Fruit fly (Drosophila melanogaster) whole organism, prepupa: ENCODE data around the gene Naglu.

Experiments
- Blimp-1 ChIP-seq: fragments of 200-800 bp; sonication (Bioruptor generic); optimal IDR thresholded peaks from 3 replicates; lab custom pipeline; 2017; ENCODE audit warnings: missing biosample characterization, missing genetic modification characterization, mild to moderate bottlenecking, moderate library complexity, missing genetic modification reagents
- CG10631 ChIP-seq: fragments of 200-800 bp; sonication (Bioruptor generic); optimal IDR thresholded peaks from 2 replicates; lab custom pipeline; 2016; ENCODE audit warnings: missing biosample characterization, missing genetic modification characterization
- CG10669 ChIP-seq: fragments of 200-800 bp; sonication (Bioruptor generic); optimal IDR thresholded peaks from 3 replicates; lab custom pipeline; 2018; ENCODE audit warnings: missing biosample characterization, mild to moderate bottlenecking, missing genetic modification characterization, moderate library complexity
- CG11294 ChIP-seq: fragments of 200-800 bp; sonication (Bioruptor generic); IDR thresholded peaks from 2 replicates; pipeline ENCODE4 v1.3.6; 2022; ENCODE audit warnings: missing biosample characterization, missing genetic modification characterization
- CG11762 ChIP-seq: fragments of 200-800 bp; sonication (Bioruptor generic); optimal IDR thresholded peaks from 3 replicates; lab custom pipeline; 2016; ENCODE audit warnings: missing biosample characterization, missing genetic modification characterization; ENCODE audit not compliant: insufficient read depth
- CG15336 ChIP-seq: fragments of 200-800 bp; sonication (Bioruptor generic); IDR thresholded peaks from 2 replicates; pipeline ENCODE4 v1.3.6; 2022; ENCODE audit warnings: missing biosample characterization, missing genetic modification characterization
- CG1621 ChIP-seq: fragments of 200-800 bp; sonication (Bioruptor generic); optimal IDR thresholded peaks from 3 replicates; lab custom pipeline; 2018; ENCODE audit warnings: missing biosample characterization, mild to moderate bottlenecking, missing genetic modification characterization
- CG16779 ChIP-seq: fragments of 200-800 bp; sonication (Bioruptor generic); optimal IDR thresholded peaks from 3 replicates; lab custom pipeline; 2017; ENCODE audit warnings: missing biosample characterization, mild to moderate bottlenecking, missing genetic modification characterization
- CG3032 ChIP-seq: fragments of 200-800 bp; optimal IDR thresholded peaks from 2 replicates; lab custom pipeline; 2019; ENCODE audit warnings: missing biosample characterization, mild to moderate bottlenecking, missing genetic modification characterization, moderate library complexity
- CG4318 ChIP-seq: fragments of 200-800 bp; sonication (Bioruptor generic); optimal IDR thresholded peaks from 3 replicates; lab custom pipeline; 2017; ENCODE audit warnings: missing biosample characterization, mild to moderate bottlenecking, missing genetic modification characterization
- CG6276 ChIP-seq: fragments of 200-800 bp; sonication (Bioruptor generic); optimal IDR thresholded peaks from 2 replicates; lab custom pipeline; 2017; ENCODE audit warnings: missing biosample characterization, mild to moderate bottlenecking, missing genetic modification characterization
- CG6808 ChIP-seq: fragments of 200-800 bp; sonication (Bioruptor generic); optimal IDR thresholded peaks from 3 replicates; lab custom pipeline; 2017; ENCODE audit warnings: missing biosample characterization, missing genetic modification characterization, mild to moderate bottlenecking, moderate library complexity, missing genetic modification reagents
- CG6854 ChIP-seq: fragments of 200-800 bp; sonication (Bioruptor generic); optimal IDR thresholded peaks from 2 replicates; lab custom pipeline; 2017; ENCODE audit warnings: missing biosample characterization, mild to moderate bottlenecking, missing genetic modification characterization
- CG8119 ChIP-seq: fragments of 200-800 bp; sonication (Bioruptor generic); IDR thresholded peaks from 3 replicates; pipeline ENCODE4 v1.3.6; 2022; ENCODE audit warnings: missing biosample characterization, missing genetic modification characterization
- CG8319 ChIP-seq: fragments of 200-800 bp; sonication (Bioruptor generic); optimal IDR thresholded peaks from 3 replicates; lab custom pipeline; 2016; ENCODE audit warnings: missing biosample characterization, missing genetic modification characterization
- CG8632 ChIP-seq: fragments of 200-800 bp; sonication (Bioruptor generic); optimal IDR thresholded peaks from 3 replicates; lab custom pipeline; 2016; ENCODE audit warnings: missing biosample characterization, missing genetic modification characterization
- CG9139 ChIP-seq: fragments of 200-800 bp; sonication (Bioruptor generic); optimal IDR thresholded peaks from 3 replicates; lab custom pipeline; 2017; ENCODE audit warnings: missing biosample characterization, mild to moderate bottlenecking, missing genetic modification characterization
- Eip75B ChIP-seq: fragments of 200-800 bp; sonication (Bioruptor generic); optimal IDR thresholded peaks from 3 replicates; lab custom pipeline; 2016; ENCODE audit warnings: missing biosample characterization, missing genetic modification characterization
- Eip78C ChIP-seq: fragments of 200-800 bp; sonication (Bioruptor generic); peaks from one replicate; lab custom pipeline; 2016; ENCODE audit warnings: missing biosample characterization, missing genetic modification characterization
- Eip93F ChIP-seq: fragments of 200-800 bp; sonication (Bioruptor generic); optimal IDR thresholded peaks from 2 replicates; lab custom pipeline; 2016; ENCODE audit warnings: missing biosample characterization, mild to moderate bottlenecking, missing genetic modification characterization
- Ets96B ChIP-seq: fragments of 200-800 bp; optimal IDR thresholded peaks from 2 replicates; lab custom pipeline; 2019; ENCODE audit warnings: missing biosample characterization, mild to moderate bottlenecking, missing genetic modification characterization, moderate library complexity
- Gug ChIP-seq: fragments of 200-800 bp; sonication (Bioruptor generic); IDR thresholded peaks from 2 replicates; pipeline ENCODE4 v1.3.6; 2022; ENCODE audit warnings: missing biosample characterization, missing genetic modification characterization
- Hr38 ChIP-seq: sonication (Bioruptor generic); optimal IDR thresholded peaks from 2 replicates; lab custom pipeline; 2016; ENCODE audit warnings: missing biosample characterization, missing genetic modification characterization
- Met ChIP-seq: fragments of 200-800 bp; sonication (Bioruptor generic); optimal IDR thresholded peaks from 3 replicates; lab custom pipeline; 2016; ENCODE audit warnings: missing biosample characterization, missing genetic modification characterization
- OdsH ChIP-seq: fragments of 200-800 bp; sonication (Bioruptor generic); optimal IDR thresholded peaks from 3 replicates; lab custom pipeline; 2016; ENCODE audit warnings: missing biosample characterization, missing genetic modification characterization
- Smox ChIP-seq: fragments of 200-800 bp; sonication (Bioruptor generic); optimal IDR thresholded peaks from 3 replicates; lab custom pipeline; 2016; ENCODE audit warnings: missing biosample characterization, missing genetic modification characterization
- Sox14 ChIP-seq: fragments of 200-800 bp; sonication (Bioruptor generic); optimal IDR thresholded peaks from 3 replicates; lab custom pipeline; 2016; ENCODE audit warnings: missing biosample characterization, missing genetic modification characterization
- acj6 ChIP-seq: fragments of 200-800 bp; sonication (Bioruptor generic); optimal IDR thresholded peaks from 3 replicates; lab custom pipeline; 2016; ENCODE audit warnings: missing biosample characterization, missing genetic modification characterization
- cyc ChIP-seq: fragments of 200-800 bp; sonication (Bioruptor generic); optimal IDR thresholded peaks from 3 replicates; lab custom pipeline; 2016; ENCODE audit warnings: missing biosample characterization, missing genetic modification characterization
- dac ChIP-seq: fragments of 200-800 bp; sonication (Bioruptor generic); optimal IDR thresholded peaks from 2 replicates; lab custom pipeline; 2017; ENCODE audit warnings: missing biosample characterization, mild to moderate bottlenecking, missing genetic modification characterization
- dsx ChIP-seq: fragments of 200-800 bp; optimal IDR thresholded peaks from 3 replicates; lab custom pipeline; 2019; ENCODE audit warnings: missing biosample characterization, mild to moderate bottlenecking, missing genetic modification characterization, moderate library complexity; ENCODE audit not compliant: poor library complexity, severe bottlenecking
- esn ChIP-seq: fragments of 200-800 bp; sonication (Bioruptor generic); optimal IDR thresholded peaks from 2 replicates; lab custom pipeline; 2016; ENCODE audit warnings: missing biosample characterization, mild to moderate bottlenecking, missing genetic modification characterization, moderate library complexity
- fd59A ChIP-seq: fragments of 200-800 bp; sonication (Bioruptor generic); optimal IDR thresholded peaks from 2 replicates; lab custom pipeline; 2017; ENCODE audit warnings: missing biosample characterization, mild to moderate bottlenecking, missing genetic modification characterization, missing genetic modification reagents
- fd85E ChIP-seq: fragments of 200-800 bp; sonication (Bioruptor generic); optimal IDR thresholded peaks from 3 replicates; lab custom pipeline; 2016; ENCODE audit warnings: missing biosample characterization, missing genetic modification characterization
- fkh ChIP-seq: fragments of 200-800 bp; sonication (Bioruptor generic); optimal IDR thresholded peaks from 3 replicates; lab custom pipeline; 2017; ENCODE audit warnings: missing biosample characterization, mild to moderate bottlenecking, missing genetic modification characterization, moderate library complexity
- lz ChIP-seq: fragments of 200-800 bp; sonication (Bioruptor generic); optimal IDR thresholded peaks from 3 replicates; lab custom pipeline; 2016; ENCODE audit warnings: missing biosample characterization, missing genetic modification characterization
- net ChIP-seq: fragments of 200-800 bp; sonication (Bioruptor generic); optimal IDR thresholded peaks from 3 replicates; lab custom pipeline; 2016; ENCODE audit warnings: missing biosample characterization, missing genetic modification characterization
- spab ChIP-seq: fragments of 200-800 bp; sonication (Bioruptor generic); optimal IDR thresholded peaks from 2 replicates; lab custom pipeline; 2017; ENCODE audit warnings: missing biosample characterization, mild to moderate bottlenecking, missing genetic modification characterization, missing genetic modification reagents
- ss ChIP-seq, 2 experiments: fragments of 200-800 bp; sonication (Bioruptor generic); optimal IDR thresholded peaks; 2 replicates in 1 of 2; 3 replicates in 1 of 2; lab custom pipeline; 2017 to 2018; ENCODE audit warnings: mild to moderate bottlenecking in 2 of 2, missing biosample characterization in 2 of 2, missing genetic modification characterization in 2 of 2, moderate library complexity in 1 of 2
- svp ChIP-seq: fragments of 200-800 bp; sonication (Bioruptor generic); peaks from one replicate; lab custom pipeline; 2016; ENCODE audit warnings: missing biosample characterization, missing genetic modification characterization
- vri ChIP-seq: fragments of 200-800 bp; sonication (Bioruptor generic); optimal IDR thresholded peaks from 3 replicates; lab custom pipeline; 2016; ENCODE audit warnings: missing biosample characterization, mild to moderate bottlenecking, missing genetic modification characterization

Gene Naglu

DNA sequence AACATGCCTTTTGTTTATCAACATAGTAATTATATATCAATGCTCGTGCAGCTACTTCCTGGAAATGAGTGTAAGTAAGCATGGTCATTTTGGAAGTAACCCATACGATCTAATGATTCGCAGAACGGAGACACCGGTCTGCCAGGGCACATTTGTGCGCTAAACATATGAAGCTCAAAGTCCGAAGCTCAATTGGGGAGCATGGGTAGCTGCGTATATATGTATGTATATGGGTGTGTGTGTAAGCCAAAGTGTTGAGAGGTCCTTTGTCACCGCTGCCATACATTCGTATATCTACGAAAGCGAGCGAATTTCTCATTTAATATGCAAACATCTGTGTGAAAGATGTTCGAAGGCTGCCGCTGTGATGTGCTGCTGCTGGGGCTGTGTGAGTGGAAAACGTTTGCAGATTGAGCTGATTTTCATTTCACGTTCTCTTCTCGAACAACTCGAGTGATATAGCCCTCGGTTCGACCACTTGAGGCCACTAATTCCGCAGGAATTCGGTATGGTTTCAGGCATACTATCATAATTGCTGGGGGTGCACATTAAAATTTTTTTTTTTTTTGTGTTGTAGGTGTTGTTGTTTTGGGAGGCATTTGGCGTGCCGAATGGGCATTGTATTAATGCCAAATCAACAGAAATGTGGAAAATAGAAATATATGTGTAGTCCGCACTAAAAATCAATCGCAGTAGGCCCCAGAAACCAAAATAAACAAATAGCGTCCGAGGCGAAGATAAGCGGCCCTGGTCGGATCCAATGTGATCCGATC is 6.6 kb upstream of the Naglu start:
- TF ChIP-seq vri (GFP tag; lab: Kevin White, UChicago) (no peak), svp (peak; percentile 57), CG9139 (peak; percentile 38), Eip78C (peak; percentile 61), fkh (GFP tag; lab: Kevin White, UChicago) (no peak), net (GFP tag; lab: Kevin White, UChicago) (no peak), CG8319 (GFP tag; lab: Kevin White, UChicago) (no peak), CG8119 (0 out of 3 replicates have a peak, but pooled peaks have one; percentile 17), CG6808 (GFP tag; lab: Kevin White, UChicago) (peak; percentile 32), Met (GFP tag; lab: Kevin White, UChicago) (no peak), Gug (GFP tag; lab: Robert Waterston, UW) (no peak), dac (GFP tag; lab: Kevin White, UChicago) (no peak), CG6276 (peak; percentile 22), spab (GFP tag; lab: Kevin White, UChicago) (peak; percentile 11), ss (GFP tag; optimal IDR thresholded peaks at IDR 0.05; lab: Kevin White, UChicago) (peak; percentile 36 to 49)

DNA sequence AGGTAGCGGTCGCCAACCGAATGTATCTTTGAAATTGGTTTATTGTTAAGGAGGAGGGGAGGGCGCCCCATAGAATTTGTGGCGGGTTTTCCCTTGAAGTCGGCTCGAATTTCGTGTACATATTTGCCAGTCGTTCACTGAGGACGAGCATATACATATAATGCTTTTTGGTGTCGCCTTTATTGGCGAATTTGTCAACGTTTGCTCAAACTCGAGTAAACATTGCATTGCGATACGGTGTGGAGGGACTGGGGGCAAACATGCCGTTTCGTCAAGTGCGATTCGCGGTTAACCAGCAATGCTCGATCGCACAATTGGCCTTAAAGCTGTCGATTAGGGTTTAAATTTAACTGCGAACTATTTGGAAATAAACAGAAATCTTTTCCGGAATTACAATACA is 5.9 kb upstream of the Naglu start:
- TF ChIP-seq vri (GFP tag; lab: Kevin White, UChicago): peak; percentile 20
- TF ChIP-seq lz (GFP tag; lab: Kevin White, UChicago): no peak
- TF ChIP-seq fkh (GFP tag; lab: Kevin White, UChicago): peak; percentile 34
- TF ChIP-seq svp: peak; percentile 31
- peak; percentile 52 for TF ChIP-seq Eip78C
- no peak for TF ChIP-seq Sox14 (GFP tag; lab: Kevin White, UChicago)
- peak; percentile 4 for TF ChIP-seq Blimp-1
- peak; percentile 23 for TF ChIP-seq esn (GFP tag; lab: Kevin White, UChicago)
- TF ChIP-seq CG1621 (tag; lab: Kevin White, UChicago): no peak

dm6 chr2L:8416350-8417046 is 4.8 kb upstream of the Naglu start:
- TF ChIP-seq Blimp-1 (peak; percentile 29), CG3032 (tag; lab: Kevin White, UChicago) (peak; percentile 63), cyc (GFP tag; lab: Kevin White, UChicago) (peak; percentile 72), OdsH (GFP tag; lab: Kevin White, UChicago) (peak; percentile 58), vri (GFP tag; lab: Kevin White, UChicago) (peak; percentile 55), CG8319 (GFP tag; lab: Kevin White, UChicago) (peak; percentile 22), Ets96B (tag; lab: Kevin White, UChicago) (peak; percentile 76), CG11762 (GFP tag; lab: Kevin White, UChicago) (no peak), CG4318 (GFP tag; lab: Kevin White, UChicago) (no peak), CG16779 (tag; lab: Kevin White, UChicago) (peak; percentile 61), Eip93F (GFP tag; lab: Kevin White, UChicago) (no peak), CG8119 (peak; percentile 55; the same call in 2 of the 3 replicates), lz (GFP tag; lab: Kevin White, UChicago) (peak; percentile 79), CG6808 (GFP tag; lab: Kevin White, UChicago) (peak; percentile 73), fd85E (peak; percentile 62), CG10631 (GFP tag; lab: Kevin White, UChicago) (peak; percentile 73), acj6 (GFP tag; lab: Kevin White, UChicago) (peak; percentile 65), Sox14 (GFP tag; lab: Kevin White, UChicago) (peak; percentile 98), Eip78C (peak; percentile 94), fd59A (peak; percentile 65), CG6854 (GFP tag; lab: Kevin White, UChicago) (peak; percentile 6), esn (GFP tag; lab: Kevin White, UChicago) (peak; percentile 85), svp (peak; percentile 99), CG15336 (peak; percentile 60), CG8632 (GFP tag; lab: Kevin White, UChicago) (peak; percentile 59), Eip75B (peak; percentile 89), CG11294 (GFP tag; lab: Robert Waterston, UW) (peak; percentile 51; the same call in 1 of the 2 replicates), Smox (GFP tag; lab: Kevin White, UChicago) (peak; percentile 73), CG10669 (GFP tag; lab: Kevin White, UChicago) (peak; percentile 77), CG6276 (peak; percentile 16), dsx (GFP tag; lab: Kevin White, UChicago) (peak; percentile 84), CG9139 (peak; percentile 47), dac (GFP tag; lab: Kevin White, UChicago) (peak; percentile 14), Hr38 (no peak), Gug (GFP tag; lab: Robert Waterston, UW) (no peak)
